Worm (Caenorhabditis elegans): ENCODE data around the gene gbb-1.

Gene gbb-1

ce11 chrX:2957446-2957985 lies at the start of gene gbb-1:
Gene gbb-1 (plus strand): TSS chrX:2957935.
- TF ChIP-seq flt-1 (GFP tag; IDR thresholded peaks at IDR 0.05) (no peak), tab-1 (GFP tag; IDR thresholded peaks at IDR 0.05) (no peak), T22C8.4 (GFP tag; IDR thresholded peaks at IDR 0.05) (no peak), ztf-23 (GFP tag; IDR thresholded peaks at IDR 0.05) (no peak), ref-1 (GFP tag; conservative IDR thresholded peaks at IDR 0.05) (no peak), klf-2 (GFP tag; conservative IDR thresholded peaks at IDR 0.05) (no peak), ztf-29 (GFP tag; IDR thresholded peaks at IDR 0.05) (no peak), cog-1 (tag; optimal IDR thresholded peaks at IDR 0.05) (no peak), med-1 (GFP tag; optimal IDR thresholded peaks at IDR 0.05; ENCODE audit: insufficient read depth) (no peak)

ce11 chrX:2909227-2909626 lies 48.5 kb upstream of the gbb-1 start, which contains the start of gene nmy-1:
Gene nmy-1 (plus strand): TSS chrX:2909527.
- TF ChIP-seq klf-2 (GFP tag; conservative IDR thresholded peaks at IDR 0.05), result no peak
- no peak for TF ChIP-seq T22C8.4 (GFP tag; IDR thresholded peaks at IDR 0.05)
- TF ChIP-seq ref-1 (GFP tag; conservative IDR thresholded peaks at IDR 0.05), result no peak
- no peak for TF ChIP-seq tab-1 (GFP tag; IDR thresholded peaks at IDR 0.05)
- TF ChIP-seq med-1 (GFP tag; optimal IDR thresholded peaks at IDR 0.05; ENCODE audit: insufficient read depth), result no peak
- no peak for TF ChIP-seq ztf-29 (GFP tag; IDR thresholded peaks at IDR 0.05)
- TF ChIP-seq ztf-23 (GFP tag; IDR thresholded peaks at IDR 0.05), result no peak

ce11 chrX:2912689-2913088 lies 45.0 kb upstream of the gbb-1 start:
- TF ChIP-seq ztf-29 (GFP tag; IDR thresholded peaks at IDR 0.05) (no peak), flt-1 (GFP tag; IDR thresholded peaks at IDR 0.05) (no peak), klf-2 (GFP tag; conservative IDR thresholded peaks at IDR 0.05) (no peak), ztf-23 (GFP tag; IDR thresholded peaks at IDR 0.05) (no peak), T22C8.4 (GFP tag; IDR thresholded peaks at IDR 0.05) (no peak), ref-1 (GFP tag; conservative IDR thresholded peaks at IDR 0.05) (no peak)

- no peak for TF ChIP-seq med-1 (GFP tag; optimal IDR thresholded peaks at IDR 0.05; ENCODE audit: insufficient read depth)
- TF ChIP-seq flt-1 (GFP tag; IDR thresholded peaks at IDR 0.05), result no peak
- no peak for TF ChIP-seq tab-1 (GFP tag; IDR thresholded peaks at IDR 0.05)
- TF ChIP-seq cog-1 (tag; optimal IDR thresholded peaks at IDR 0.05), result no peak
- TF ChIP-seq ztf-23 (GFP tag; IDR thresholded peaks at IDR 0.05), result no peak
- no peak for TF ChIP-seq klf-2 (GFP tag; conservative IDR thresholded peaks at IDR 0.05)
- no peak for TF ChIP-seq ztf-29 (GFP tag; IDR thresholded peaks at IDR 0.05)
Observed at ce11 chrX:2919488-2919887, 38.2 kb upstream of the gbb-1 start.

ce11 chrX:2920456-2920855 lies 37.3 kb upstream of the gbb-1 start:
- TF ChIP-seq klf-2 (GFP tag; conservative IDR thresholded peaks at IDR 0.05), result no peak
- no peak for TF ChIP-seq med-1 (GFP tag; optimal IDR thresholded peaks at IDR 0.05; ENCODE audit: insufficient read depth)
- TF ChIP-seq cog-1 (tag; optimal IDR thresholded peaks at IDR 0.05), result peak; percentile 59
- no peak for TF ChIP-seq ref-1 (GFP tag; conservative IDR thresholded peaks at IDR 0.05)
- TF ChIP-seq T22C8.4 (GFP tag; IDR thresholded peaks at IDR 0.05), result no peak

- TF ChIP-seq ztf-29 (GFP tag; IDR thresholded peaks at IDR 0.05) (no peak), T22C8.4 (GFP tag; IDR thresholded peaks at IDR 0.05) (no peak), tab-1 (GFP tag; IDR thresholded peaks at IDR 0.05) (no peak), med-1 (GFP tag; optimal IDR thresholded peaks at IDR 0.05; ENCODE audit: insufficient read depth) (no peak), flt-1 (GFP tag; IDR thresholded peaks at IDR 0.05) (no peak), ref-1 (GFP tag; conservative IDR thresholded peaks at IDR 0.05) (no peak), ztf-23 (GFP tag; IDR thresholded peaks at IDR 0.05) (no peak), cog-1 (tag; optimal IDR thresholded peaks at IDR 0.05) (no peak), klf-2 (GFP tag; conservative IDR thresholded peaks at IDR 0.05) (no peak)
Observed at ce11 chrX:2921737-2922136, 36.0 kb upstream of the gbb-1 start.

ce11 chrX:2922602-2923203 lies 35.0 kb upstream of the gbb-1 start:
- TF ChIP-seq flt-1 (GFP tag; IDR thresholded peaks at IDR 0.05) (no peak), klf-2 (GFP tag; conservative IDR thresholded peaks at IDR 0.05) (no peak), ref-1 (GFP tag; conservative IDR thresholded peaks at IDR 0.05) (no peak), T22C8.4 (GFP tag; IDR thresholded peaks at IDR 0.05) (no peak), tab-1 (GFP tag; IDR thresholded peaks at IDR 0.05) (no peak)

ce11 chrX:2923888-2924287 lies 33.8 kb upstream of the gbb-1 start, which contains the start of gene hst-3.2:
Gene hst-3.2 (minus strand): TSS chrX:2923988.
- no peak for TF ChIP-seq flt-1 (GFP tag; IDR thresholded peaks at IDR 0.05)

ce11 chrX:2924438-2924837 lies 33.3 kb upstream of the gbb-1 start:
- TF ChIP-seq tab-1 (GFP tag; IDR thresholded peaks at IDR 0.05), result no peak
- no peak for TF ChIP-seq ztf-23 (GFP tag; IDR thresholded peaks at IDR 0.05)
- TF ChIP-seq ref-1 (GFP tag; conservative IDR thresholded peaks at IDR 0.05), result no peak
- no peak for TF ChIP-seq flt-1 (GFP tag; IDR thresholded peaks at IDR 0.05)
- no peak for TF ChIP-seq cog-1 (tag; optimal IDR thresholded peaks at IDR 0.05)
- no peak for TF ChIP-seq T22C8.4 (GFP tag; IDR thresholded peaks at IDR 0.05)
- TF ChIP-seq med-1 (GFP tag; optimal IDR thresholded peaks at IDR 0.05; ENCODE audit: insufficient read depth), result no peak
- TF ChIP-seq klf-2 (GFP tag; conservative IDR thresholded peaks at IDR 0.05), result no peak
- no peak for TF ChIP-seq ztf-29 (GFP tag; IDR thresholded peaks at IDR 0.05)

ce11 chrX:2925950-2926349 lies 31.8 kb upstream of the gbb-1 start:
- TF ChIP-seq ztf-29 (GFP tag; IDR thresholded peaks at IDR 0.05) (no peak), tab-1 (GFP tag; IDR thresholded peaks at IDR 0.05) (no peak), T22C8.4 (GFP tag; IDR thresholded peaks at IDR 0.05) (no peak), klf-2 (GFP tag; conservative IDR thresholded peaks at IDR 0.05) (no peak), cog-1 (tag; optimal IDR thresholded peaks at IDR 0.05) (no peak), ztf-23 (GFP tag; IDR thresholded peaks at IDR 0.05) (no peak), flt-1 (GFP tag; IDR thresholded peaks at IDR 0.05) (no peak), med-1 (GFP tag; optimal IDR thresholded peaks at IDR 0.05; ENCODE audit: insufficient read depth) (no peak)

Measured in whole organism, midembryonic.